Fruit fly (Drosophila melanogaster) whole organism, pupa: ENCODE results near the gene foi.

Experiments used
- CG10348 ChIP-seq: fragments of 200-800 bp; sonication (Bioruptor generic); IDR thresholded peaks from 2 replicates; pipeline ENCODE4 v1.3.6; 2022; ENCODE audit warnings: missing biosample characterization, missing genetic modification characterization
- CG12605 ChIP-seq: fragments of 200-800 bp; sonication (Bioruptor generic); IDR thresholded peaks from 2 replicates; pipeline ENCODE4 v1.3.6; 2022; ENCODE audit warnings: missing biosample characterization, missing genetic modification characterization
- CG13204 ChIP-seq: fragments of 200-800 bp; sonication (Bioruptor generic); optimal IDR thresholded peaks from 2 replicates; lab custom pipeline; 2018; ENCODE audit warnings: missing biosample characterization, mild to moderate bottlenecking, missing genetic modification characterization, moderate library complexity
- CG14655 ChIP-seq: fragments of 200-800 bp; sonication (Bioruptor generic); optimal IDR thresholded peaks from 3 replicates; lab custom pipeline; 2017; ENCODE audit warnings: mild to moderate bottlenecking, missing biosample characterization, missing genetic modification reagents, missing genetic modification characterization
- CG15710 ChIP-seq: fragments of 200-800 bp; sonication (Bioruptor generic); optimal IDR thresholded peaks from 2 replicates; lab custom pipeline; 2018; ENCODE audit warnings: missing biosample characterization, mild to moderate bottlenecking, missing genetic modification characterization, moderate library complexity
- CG17806 ChIP-seq: fragments of 200-800 bp; sonication (Bioruptor generic); optimal IDR thresholded peaks from 2 replicates; lab custom pipeline; 2018; ENCODE audit warnings: missing biosample characterization, mild to moderate bottlenecking, missing genetic modification characterization, moderate library complexity
- CG32121 ChIP-seq: fragments of 200-800 bp; sonication (Bioruptor generic); IDR thresholded peaks from 2 replicates; pipeline ENCODE4 v1.3.6; 2022; ENCODE audit warnings: missing biosample characterization, missing genetic modification characterization
- CG34367 ChIP-seq: fragments of 200-800 bp; sonication (Bioruptor generic); optimal IDR thresholded peaks from 2 replicates; lab custom pipeline; 2018; ENCODE audit warnings: missing biosample characterization, mild to moderate bottlenecking, missing genetic modification characterization
- CG4496 ChIP-seq: fragments of 200-800 bp; sonication (Bioruptor generic); IDR thresholded peaks from 3 replicates; pipeline ENCODE4 v1.3.6; 2022; ENCODE audit warnings: missing biosample characterization, missing genetic modification characterization
- CG8159 ChIP-seq: fragments of 200-800 bp; sonication (Bioruptor generic); optimal IDR thresholded peaks from 3 replicates; lab custom pipeline; 2018; ENCODE audit warnings: missing biosample characterization, mild to moderate bottlenecking, missing genetic modification characterization, moderate library complexity
- CG8301 ChIP-seq: fragments of 200-800 bp; sonication (Bioruptor generic); optimal IDR thresholded peaks from 2 replicates; lab custom pipeline; 2018; ENCODE audit warnings: missing biosample characterization, mild to moderate bottlenecking, missing genetic modification characterization
- CG9948 ChIP-seq: fragments of 200-800 bp; sonication (Bioruptor generic); optimal IDR thresholded peaks from 2 replicates; lab custom pipeline; 2018; ENCODE audit warnings: missing biosample characterization, mild to moderate bottlenecking, missing genetic modification characterization, moderate library complexity
- D1 ChIP-seq: fragments of 200-800 bp; sonication (Bioruptor generic); optimal IDR thresholded peaks from 2 replicates; lab custom pipeline; 2018; ENCODE audit warnings: missing biosample characterization, mild to moderate bottlenecking, missing genetic modification characterization, moderate library complexity
- EcR ChIP-seq: fragments of 200-800 bp; sonication (Bioruptor generic); optimal IDR thresholded peaks from 3 replicates; lab custom pipeline; 2019; ENCODE audit warnings: missing biosample characterization, missing genetic modification characterization, mild to moderate bottlenecking, moderate library complexity, missing genetic modification reagents
- Ets98B ChIP-seq: fragments of 200-800 bp; sonication (Bioruptor generic); IDR thresholded peaks from 2 replicates; pipeline ENCODE4 v1.3.6; 2022; ENCODE audit warnings: missing biosample characterization, missing genetic modification characterization
- Pif1B ChIP-seq: fragments of 200-800 bp; sonication (Bioruptor generic); optimal IDR thresholded peaks from 3 replicates; lab custom pipeline; 2016; ENCODE audit warnings: missing biosample characterization, missing genetic modification characterization
- Snoo ChIP-seq: fragments of 200-800 bp; sonication (Bioruptor generic); optimal IDR thresholded peaks from 3 replicates; lab custom pipeline; 2017; ENCODE audit warnings: missing biosample characterization, mild to moderate bottlenecking, missing genetic modification characterization, inconsistent platforms
- fd96Ca ChIP-seq: fragments of 200-800 bp; sonication (Bioruptor generic); IDR thresholded peaks from 3 replicates; pipeline ENCODE4 v1.3.6; 2022; ENCODE audit warnings: missing biosample characterization, missing genetic modification characterization
- gl ChIP-seq: fragments of 200-800 bp; sonication (Bioruptor generic); optimal IDR thresholded peaks from 2 replicates; lab custom pipeline; 2018; ENCODE audit warnings: missing biosample characterization, mild to moderate bottlenecking, missing genetic modification characterization
- rn ChIP-seq: fragments of 200-800 bp; sonication (Bioruptor generic); IDR thresholded peaks from 2 replicates; pipeline ENCODE4 v1.3.6; 2022; ENCODE audit warnings: missing biosample characterization, missing genetic modification characterization

The foi gene

dm6 chr3L:8527829-8528228 is 2.8 kb downstream of the foi start:
- TF ChIP-seq Pif1B (GFP tag; lab: Kevin White, UChicago), result no peak
- no peak for TF ChIP-seq Snoo (tag; lab: Kevin White, UChicago)

dm6 chr3L:8528546-8528945 is 3.5 kb downstream of the foi start:
- TF ChIP-seq CG14655 (no peak), Ets98B (no peak), fd96Ca (no peak), CG12605 (no peak)

- TF ChIP-seq CG34367 (tag; lab: Kevin White, UChicago) (no peak), CG9948 (tag; lab: Kevin White, UChicago) (no peak), CG8301 (tag; lab: Kevin White, UChicago) (no peak), CG4496 (no peak), Snoo (tag; lab: Kevin White, UChicago) (no peak), CG15710 (no peak), CG13204 (no peak), rn (GFP tag; lab: Robert Waterston, UW) (no peak), D1 (tag; lab: Kevin White, UChicago) (no peak), Ets98B (no peak), CG32121 (no peak)
These were observed 4.7 kb downstream of the foi start for dm6 chr3L:8529701-8530100.

- TF ChIP-seq CG4496, result 0 out of 3 replicates have a peak, but pooled peaks have one; percentile 14
- TF ChIP-seq CG8301 (tag; lab: Kevin White, UChicago), result no peak
These were observed 9.6 kb downstream of the foi start, which contains the start of gene ergic53 for dm6 chr3L:8534386-8535306. Gene ergic53 (plus strand): TSS chr3L:8534977.

- no peak for TF ChIP-seq gl
- no peak for TF ChIP-seq CG15710
- no peak for TF ChIP-seq Snoo (tag; lab: Kevin White, UChicago)
- TF ChIP-seq D1 (tag; lab: Kevin White, UChicago), result no peak
- no peak for TF ChIP-seq CG10348 (GFP tag; lab: Robert Waterston, UW)
- TF ChIP-seq CG12605, result no peak
- TF ChIP-seq EcR, result no peak
- TF ChIP-seq CG4496, result no peak
- TF ChIP-seq fd96Ca, result no peak
- TF ChIP-seq CG8301 (tag; lab: Kevin White, UChicago), result no peak
- no peak for TF ChIP-seq rn (GFP tag; lab: Robert Waterston, UW)
- no peak for TF ChIP-seq CG8159 (tag; lab: Kevin White, UChicago)
- TF ChIP-seq Pif1B (GFP tag; lab: Kevin White, UChicago), result no peak
- no peak for TF ChIP-seq Ets98B
- TF ChIP-seq CG17806 (tag; lab: Kevin White, UChicago), result no peak
- TF ChIP-seq CG9948 (tag; lab: Kevin White, UChicago), result no peak
- TF ChIP-seq CG14655, result no peak
These were observed 11.3 kb downstream of the foi start for dm6 chr3L:8536387-8536786.

dm6 chr3L:8538355-8538754 is 13.3 kb downstream of the foi start:
- TF ChIP-seq Ets98B (no peak), Snoo (tag; lab: Kevin White, UChicago) (no peak), CG14655 (no peak), CG13204 (no peak), CG32121 (no peak), D1 (tag; lab: Kevin White, UChicago) (no peak)

dm6 chr3L:8540509-8540908 is 15.5 kb downstream of the foi start:
- TF ChIP-seq gl, result no peak
- TF ChIP-seq CG13204, result no peak
- no peak for TF ChIP-seq fd96Ca
- no peak for TF ChIP-seq CG34367 (tag; lab: Kevin White, UChicago)
- no peak for TF ChIP-seq Snoo (tag; lab: Kevin White, UChicago)
- no peak for TF ChIP-seq CG14655
- TF ChIP-seq CG10348 (GFP tag; lab: Robert Waterston, UW), result no peak
- TF ChIP-seq D1 (tag; lab: Kevin White, UChicago), result no peak
- no peak for TF ChIP-seq CG8159 (tag; lab: Kevin White, UChicago)
- no peak for TF ChIP-seq EcR

dm6 chr3L:8541669-8542068 is 16.6 kb downstream of the foi start:
- TF ChIP-seq gl, result no peak
